Worm (Caenorhabditis elegans) whole organism, L2 larva: Measurements from ENCODE around the gene F53F1.3.

Source experiments
- C34F6.9 ChIP-seq: fragments of 150-350 bp; optimal IDR thresholded peaks from 2 replicates; lab custom pipeline; 2014; ENCODE audit warnings: missing biosample characterization, missing genetic modification characterization
- F13H6.1 ChIP-seq: sonication (generic microtip); optimal IDR thresholded peaks from 2 replicates; lab custom pipeline; 2016; ENCODE audit warnings: missing genetic modification characterization, missing compliant biosample characterization
- R02D3.7 ChIP-seq: fragments of 150-350 bp; optimal IDR thresholded peaks from 2 replicates; lab custom pipeline; 2014; ENCODE audit warnings: missing biosample characterization, missing genetic modification characterization
- Y55F3AM.14 ChIP-seq: fragments of 200-800 bp; sonication (Bioruptor generic); optimal IDR thresholded peaks from 2 replicates; lab custom pipeline; 2018; ENCODE audit warnings: mild to moderate bottlenecking, missing genetic modification characterization, missing compliant biosample characterization
- ZK546.5 ChIP-seq: sonication (generic microtip); optimal IDR thresholded peaks from 2 replicates; lab custom pipeline; 2017; ENCODE audit warnings: missing biosample characterization, missing genetic modification characterization
- alr-1 ChIP-seq: fragments of 150-350 bp; optimal IDR thresholded peaks from 2 replicates; lab custom pipeline; 2014; ENCODE audit warnings: missing biosample characterization, missing genetic modification characterization
- aly-2 ChIP-seq: fragments of 150-350 bp; optimal IDR thresholded peaks from 2 replicates; lab custom pipeline; 2014; ENCODE audit warnings: missing biosample characterization, missing genetic modification characterization
- ama-1 ChIP-seq: fragments of 150-350 bp; optimal IDR thresholded peaks from 2 replicates; lab custom pipeline; 2018; ENCODE audit warnings: inconsistent platforms
- blmp-1 ChIP-seq: sonication (generic microtip); optimal IDR thresholded peaks from 2 replicates; lab custom pipeline; 2017; ENCODE audit warnings: missing genetic modification characterization, mild to moderate bottlenecking, missing compliant biosample characterization, antibody characterized with exemption, moderate library complexity; ENCODE audit not compliant: insufficient read depth
- ceh-16 ChIP-seq: fragments of 150-350 bp; optimal IDR thresholded peaks from 2 replicates; lab custom pipeline; 2014; ENCODE audit warnings: missing biosample characterization, missing genetic modification characterization
- ceh-82 ChIP-seq: fragments of 150-350 bp; optimal IDR thresholded peaks from 2 replicates; lab custom pipeline; 2014; ENCODE audit warnings: missing biosample characterization, missing genetic modification characterization
- crh-2 ChIP-seq: sonication (generic microtip); optimal IDR thresholded peaks from 2 replicates; lab custom pipeline; 2017; ENCODE audit warnings: missing biosample characterization, missing genetic modification characterization
- dmd-4 ChIP-seq: sonication (generic microtip); optimal IDR thresholded peaks from 2 replicates; lab custom pipeline; 2017; ENCODE audit warnings: missing biosample characterization, missing genetic modification characterization
- egl-27 ChIP-seq: sonication (generic microtip); optimal IDR thresholded peaks from 3 replicates; lab custom pipeline; 2017; ENCODE audit warnings: missing biosample characterization, missing genetic modification reagents, missing genetic modification characterization
- elt-1 ChIP-seq: fragments of 150-350 bp; optimal IDR thresholded peaks from 2 replicates; lab custom pipeline; 2014; ENCODE audit warnings: missing biosample characterization, missing genetic modification characterization
- elt-3 ChIP-seq: sonication (generic microtip); optimal IDR thresholded peaks from 2 replicates; lab custom pipeline; 2017; ENCODE audit warnings: missing biosample characterization, missing genetic modification characterization
- fos-1 ChIP-seq: fragments of 150-350 bp; optimal IDR thresholded peaks from 2 replicates; lab custom pipeline; 2014; ENCODE audit warnings: missing biosample characterization, missing genetic modification characterization
- gmeb-1 ChIP-seq: fragments of 150-350 bp; optimal IDR thresholded peaks from 2 replicates; lab custom pipeline; 2014; ENCODE audit warnings: missing biosample characterization, missing genetic modification characterization
- lin-11 ChIP-seq: fragments of 150-350 bp; sonication (generic microtip); optimal IDR thresholded peaks from 2 replicates; lab custom pipeline; 2014; ENCODE audit warnings: missing biosample characterization, missing genetic modification characterization, inconsistent platforms, mixed read lengths
- lin-13 ChIP-seq: fragments of 150-350 bp; optimal IDR thresholded peaks from 2 replicates; lab custom pipeline; 2014; ENCODE audit warnings: missing biosample characterization, missing genetic modification reagents, missing genetic modification characterization
- lin-39 ChIP-seq: fragments of 150-350 bp; optimal IDR thresholded peaks from 2 replicates; lab custom pipeline; 2014; ENCODE audit warnings: missing biosample characterization, missing genetic modification reagents, missing genetic modification characterization
- lsy-2 ChIP-seq, 2 experiments: fragments of 150-350 bp in 1 of 2; sonication (generic microtip) in 1 of 2; optimal IDR thresholded peaks; 2 replicates each; lab custom pipeline; 2014 to 2017; ENCODE audit warnings: missing biosample characterization in 2 of 2, missing genetic modification characterization in 2 of 2
- mab-5 ChIP-seq: fragments of 150-350 bp; optimal IDR thresholded peaks from 2 replicates; lab custom pipeline; 2014; ENCODE audit warnings: missing biosample characterization, missing genetic modification characterization
- mbf-1 ChIP-seq: sonication (generic microtip); optimal IDR thresholded peaks from 2 replicates; lab custom pipeline; 2017; ENCODE audit warnings: missing biosample characterization, missing genetic modification characterization
- mdl-1 ChIP-seq, 2 experiments: fragments of 150-350 bp in 1 of 2; sonication (generic microtip) in 1 of 2; optimal IDR thresholded peaks; 2 replicates each; lab custom pipeline; 2017; ENCODE audit warnings: missing biosample characterization in 2 of 2, missing genetic modification characterization in 2 of 2
- nhr-10 ChIP-seq: sonication (generic microtip); optimal IDR thresholded peaks from 2 replicates; lab custom pipeline; 2017; ENCODE audit warnings: missing biosample characterization, missing genetic modification characterization
- nhr-11 ChIP-seq: fragments of 150-350 bp; optimal IDR thresholded peaks from 2 replicates; lab custom pipeline; 2014; ENCODE audit warnings: missing biosample characterization, missing genetic modification characterization
- nhr-12 ChIP-seq: fragments of 150-350 bp; optimal IDR thresholded peaks from 2 replicates; lab custom pipeline; 2014; ENCODE audit warnings: missing biosample characterization, missing genetic modification characterization
- nhr-129 ChIP-seq: fragments of 150-350 bp; optimal IDR thresholded peaks from 2 replicates; lab custom pipeline; 2014; ENCODE audit warnings: missing biosample characterization, missing genetic modification characterization
- nhr-21 ChIP-seq: fragments of 150-350 bp; optimal IDR thresholded peaks from 2 replicates; lab custom pipeline; 2014; ENCODE audit warnings: missing biosample characterization, missing genetic modification characterization
- nhr-23 ChIP-seq: fragments of 150-350 bp; optimal IDR thresholded peaks from 2 replicates; lab custom pipeline; 2014; ENCODE audit warnings: missing biosample characterization, missing genetic modification reagents, missing genetic modification characterization
- nhr-237 ChIP-seq: fragments of 150-350 bp; optimal IDR thresholded peaks from 2 replicates; lab custom pipeline; 2014; ENCODE audit warnings: missing biosample characterization, missing genetic modification characterization
- nhr-25 ChIP-seq: fragments of 150-350 bp; sonication (generic microtip); optimal IDR thresholded peaks from 3 replicates; lab custom pipeline; 2014; ENCODE audit warnings: missing biosample characterization, missing genetic modification characterization
- nhr-6 ChIP-seq: fragments of 150-350 bp; optimal IDR thresholded peaks from 2 replicates; lab custom pipeline; 2014; ENCODE audit warnings: missing biosample characterization, missing genetic modification characterization
- nhr-77 ChIP-seq: fragments of 150-350 bp; optimal IDR thresholded peaks from 2 replicates; lab custom pipeline; 2014; ENCODE audit warnings: missing biosample characterization, missing genetic modification characterization
- peb-1 ChIP-seq: fragments of 150-350 bp; optimal IDR thresholded peaks from 2 replicates; lab custom pipeline; 2014; ENCODE audit warnings: missing biosample characterization, missing genetic modification characterization
- sem-4 ChIP-seq: fragments of 150-350 bp; optimal IDR thresholded peaks from 2 replicates; lab custom pipeline; 2014; ENCODE audit warnings: missing biosample characterization, missing genetic modification reagents, missing genetic modification characterization
- skn-1 ChIP-seq: sonication (generic microtip); optimal IDR thresholded peaks from 2 replicates; lab custom pipeline; 2017; ENCODE audit warnings: missing biosample characterization, missing genetic modification characterization
- sma-3 ChIP-seq: sonication (generic microtip); optimal IDR thresholded peaks from 2 replicates; lab custom pipeline; 2016; ENCODE audit warnings: missing genetic modification reagents, missing genetic modification characterization, missing compliant biosample characterization
- sma-9 ChIP-seq, 2 experiments: fragments of 150-350 bp in 1 of 2; sonication (generic microtip) in 1 of 2; optimal IDR thresholded peaks; 2 replicates each; lab custom pipeline; 2014 to 2016; ENCODE audit warnings: missing genetic modification characterization in 2 of 2, mild to moderate bottlenecking in 1 of 2, missing biosample characterization in 1 of 2, missing compliant biosample characterization in 1 of 2, missing genetic modification reagents in 1 of 2, moderate library complexity in 1 of 2
- snpc-4 ChIP-seq: fragments of 150-350 bp; optimal IDR thresholded peaks from 2 replicates; lab custom pipeline; 2014; ENCODE audit warnings: missing biosample characterization, missing genetic modification characterization
- unc-39 ChIP-seq: fragments of 150-350 bp; optimal IDR thresholded peaks from 2 replicates; lab custom pipeline; 2014; ENCODE audit warnings: missing biosample characterization, missing genetic modification characterization
- unc-55 ChIP-seq: fragments of 150-350 bp; sonication (generic microtip); optimal IDR thresholded peaks from 3 replicates; lab custom pipeline; 2014; ENCODE audit warnings: missing biosample characterization, missing genetic modification reagents, missing genetic modification characterization
- unc-62 ChIP-seq: fragments of 150-350 bp; optimal IDR thresholded peaks from 2 replicates; lab custom pipeline; 2014; ENCODE audit warnings: missing biosample characterization, missing genetic modification reagents, missing genetic modification characterization
- zag-1 ChIP-seq: fragments of 150-350 bp; optimal IDR thresholded peaks from 2 replicates; lab custom pipeline; 2014; ENCODE audit warnings: missing biosample characterization, missing genetic modification characterization
- ztf-1 ChIP-seq: fragments of 200-800 bp; sonication (Bioruptor generic); conservative IDR thresholded peaks from 2 replicates; pipeline ENCODE4 v1.3.6; 2022; ENCODE audit warnings: missing genetic modification characterization, missing compliant biosample characterization
- ztf-11 ChIP-seq: sonication (generic microtip); optimal IDR thresholded peaks from 2 replicates; lab custom pipeline; 2017; ENCODE audit warnings: missing biosample characterization, missing genetic modification characterization
- ztf-4 ChIP-seq: fragments of 150-350 bp; optimal IDR thresholded peaks from 2 replicates; lab custom pipeline; 2014; ENCODE audit warnings: missing biosample characterization, missing genetic modification characterization

F53F1.3 gene

ce11 chrV:13373643-13374042 is 34.4 kb upstream of the F53F1.3 start:
- peak; percentile 52 for TF ChIP-seq sma-3 (GFP tag; lab: Kevin White, UChicago)
- TF ChIP-seq ama-1 (lab: Kevin White, UChicago): no peak
- peak; percentile 87 for TF ChIP-seq blmp-1 (tag; lab: Kevin White, UChicago)
- TF ChIP-seq crh-2 (tag; lab: Kevin White, UChicago): peak; percentile 62
- TF ChIP-seq nhr-6 (tag; lab: Kevin White, UChicago): no peak
- no peak for TF ChIP-seq lin-13 (GFP tag; lab: Kevin White, UChicago)
- TF ChIP-seq lin-11 (tag; lab: Kevin White, UChicago): no peak
- no peak for TF ChIP-seq zag-1 (tag; lab: Kevin White, UChicago)
- no peak for TF ChIP-seq elt-3
- TF ChIP-seq nhr-237 (tag; lab: Kevin White, UChicago): no peak
- no peak for TF ChIP-seq peb-1 (tag; lab: Kevin White, UChicago)
- no peak for TF ChIP-seq ztf-11 (tag; lab: Kevin White, UChicago)
- no peak for TF ChIP-seq ztf-1
- peak; percentile 91 for TF ChIP-seq fos-1 (tag; lab: Kevin White, UChicago)
- no peak for TF ChIP-seq dmd-4 (tag; lab: Kevin White, UChicago)
- TF ChIP-seq ZK546.5 (tag; lab: Kevin White, UChicago): no peak
- TF ChIP-seq lin-39: no peak
- peak; percentile 67 for TF ChIP-seq egl-27 (tag; lab: Kevin White, UChicago)
- TF ChIP-seq mab-5 (tag; lab: Kevin White, UChicago): no peak
- peak; percentile 82 for TF ChIP-seq sma-9 (GFP tag; optimal IDR thresholded peaks at IDR 0.05; lab: Kevin White, UChicago)
- no peak for TF ChIP-seq sma-9 (tag; optimal IDR thresholded peaks at IDR 0.05; lab: Kevin White, UChicago)
- TF ChIP-seq nhr-77 (tag; lab: Kevin White, UChicago): no peak
- no peak for TF ChIP-seq ceh-16 (tag; lab: Kevin White, UChicago)
- TF ChIP-seq nhr-12 (tag; lab: Kevin White, UChicago): no peak
- TF ChIP-seq nhr-23 (tag; lab: Kevin White, UChicago): no peak
- TF ChIP-seq gmeb-1 (tag; lab: Kevin White, UChicago): peak; percentile 30
- peak; percentile 31 for TF ChIP-seq nhr-129 (tag; lab: Kevin White, UChicago)
- no peak for TF ChIP-seq mbf-1 (tag; lab: Kevin White, UChicago)
- no peak for TF ChIP-seq elt-1 (tag; lab: Kevin White, UChicago)
- no peak for TF ChIP-seq nhr-11 (tag; lab: Kevin White, UChicago)
- TF ChIP-seq skn-1 (tag; lab: Kevin White, UChicago): no peak
- no peak for TF ChIP-seq mdl-1 (tag; optimal IDR thresholded peaks at IDR 0.05; lab: Kevin White, UChicago)
- no peak for TF ChIP-seq aly-2 (tag; lab: Kevin White, UChicago)
- no peak for TF ChIP-seq sem-4 (tag; lab: Kevin White, UChicago)
- TF ChIP-seq R02D3.7 (tag; lab: Kevin White, UChicago): no peak
- TF ChIP-seq C34F6.9 (tag; lab: Kevin White, UChicago): no peak
- peak; percentile 68 for TF ChIP-seq nhr-21 (tag; lab: Kevin White, UChicago)
- TF ChIP-seq nhr-10 (tag; lab: Kevin White, UChicago): no peak
- TF ChIP-seq Y55F3AM.14: no peak
- TF ChIP-seq nhr-25 (tag; lab: Kevin White, UChicago): no peak
- no peak for TF ChIP-seq unc-62 (GFP tag; lab: Kevin White, UChicago)
- no peak for TF ChIP-seq unc-39 (tag; lab: Kevin White, UChicago)
- TF ChIP-seq unc-55 (GFP tag; lab: Kevin White, UChicago): no peak
- no peak for TF ChIP-seq ceh-82 (tag; lab: Kevin White, UChicago)
- TF ChIP-seq alr-1 (tag; lab: Kevin White, UChicago): no peak
- TF ChIP-seq lsy-2 (tag; optimal IDR thresholded peaks at IDR 0.05; lab: Kevin White, UChicago): no peak
- TF ChIP-seq snpc-4 (tag; lab: Kevin White, UChicago): no peak
- peak; percentile 46 for TF ChIP-seq F13H6.1 (tag; lab: Kevin White, UChicago)
- no peak for TF ChIP-seq ztf-4
